Worm (Caenorhabditis elegans) whole organism, L2 larva: ENCODE results near the gene mrpl-35.

Source experiments
- C34F6.9 ChIP-seq: fragments of 150-350 bp; optimal IDR thresholded peaks from 2 replicates; lab custom pipeline; 2014; ENCODE audit warnings: missing biosample characterization, missing genetic modification characterization
- F13H6.1 ChIP-seq: sonication (generic microtip); optimal IDR thresholded peaks from 2 replicates; lab custom pipeline; 2016; ENCODE audit warnings: missing genetic modification characterization, missing compliant biosample characterization
- R02D3.7 ChIP-seq: fragments of 150-350 bp; optimal IDR thresholded peaks from 2 replicates; lab custom pipeline; 2014; ENCODE audit warnings: missing biosample characterization, missing genetic modification characterization
- Y55F3AM.14 ChIP-seq: fragments of 200-800 bp; sonication (Bioruptor generic); optimal IDR thresholded peaks from 2 replicates; lab custom pipeline; 2018; ENCODE audit warnings: mild to moderate bottlenecking, missing genetic modification characterization, missing compliant biosample characterization
- alr-1 ChIP-seq: fragments of 150-350 bp; optimal IDR thresholded peaks from 2 replicates; lab custom pipeline; 2014; ENCODE audit warnings: missing biosample characterization, missing genetic modification characterization
- aly-2 ChIP-seq: fragments of 150-350 bp; optimal IDR thresholded peaks from 2 replicates; lab custom pipeline; 2014; ENCODE audit warnings: missing biosample characterization, missing genetic modification characterization
- blmp-1 ChIP-seq: sonication (generic microtip); optimal IDR thresholded peaks from 2 replicates; lab custom pipeline; 2017; ENCODE audit warnings: missing genetic modification characterization, mild to moderate bottlenecking, missing compliant biosample characterization, antibody characterized with exemption, moderate library complexity; ENCODE audit not compliant: insufficient read depth
- ceh-16 ChIP-seq: fragments of 150-350 bp; optimal IDR thresholded peaks from 2 replicates; lab custom pipeline; 2014; ENCODE audit warnings: missing biosample characterization, missing genetic modification characterization
- ceh-82 ChIP-seq: fragments of 150-350 bp; optimal IDR thresholded peaks from 2 replicates; lab custom pipeline; 2014; ENCODE audit warnings: missing biosample characterization, missing genetic modification characterization
- crh-2 ChIP-seq: sonication (generic microtip); optimal IDR thresholded peaks from 2 replicates; lab custom pipeline; 2017; ENCODE audit warnings: missing biosample characterization, missing genetic modification characterization
- dmd-4 ChIP-seq: sonication (generic microtip); optimal IDR thresholded peaks from 2 replicates; lab custom pipeline; 2017; ENCODE audit warnings: missing biosample characterization, missing genetic modification characterization
- egl-27 ChIP-seq: sonication (generic microtip); optimal IDR thresholded peaks from 3 replicates; lab custom pipeline; 2017; ENCODE audit warnings: missing biosample characterization, missing genetic modification reagents, missing genetic modification characterization
- elt-1 ChIP-seq: fragments of 150-350 bp; optimal IDR thresholded peaks from 2 replicates; lab custom pipeline; 2014; ENCODE audit warnings: missing biosample characterization, missing genetic modification characterization
- elt-3 ChIP-seq: sonication (generic microtip); optimal IDR thresholded peaks from 2 replicates; lab custom pipeline; 2017; ENCODE audit warnings: missing biosample characterization, missing genetic modification characterization
- fos-1 ChIP-seq: fragments of 150-350 bp; optimal IDR thresholded peaks from 2 replicates; lab custom pipeline; 2014; ENCODE audit warnings: missing biosample characterization, missing genetic modification characterization
- gmeb-1 ChIP-seq: fragments of 150-350 bp; optimal IDR thresholded peaks from 2 replicates; lab custom pipeline; 2014; ENCODE audit warnings: missing biosample characterization, missing genetic modification characterization
- lin-11 ChIP-seq: fragments of 150-350 bp; sonication (generic microtip); optimal IDR thresholded peaks from 2 replicates; lab custom pipeline; 2014; ENCODE audit warnings: missing biosample characterization, missing genetic modification characterization, inconsistent platforms, mixed read lengths
- lin-13 ChIP-seq: fragments of 150-350 bp; optimal IDR thresholded peaks from 2 replicates; lab custom pipeline; 2014; ENCODE audit warnings: missing biosample characterization, missing genetic modification reagents, missing genetic modification characterization
- lin-39 ChIP-seq: fragments of 150-350 bp; optimal IDR thresholded peaks from 2 replicates; lab custom pipeline; 2014; ENCODE audit warnings: missing biosample characterization, missing genetic modification reagents, missing genetic modification characterization
- lsy-2 ChIP-seq, 2 experiments: fragments of 150-350 bp in 1 of 2; sonication (generic microtip) in 1 of 2; optimal IDR thresholded peaks; 2 replicates each; lab custom pipeline; 2014 to 2017; ENCODE audit warnings: missing biosample characterization in 2 of 2, missing genetic modification characterization in 2 of 2
- mab-5 ChIP-seq: fragments of 150-350 bp; optimal IDR thresholded peaks from 2 replicates; lab custom pipeline; 2014; ENCODE audit warnings: missing biosample characterization, missing genetic modification characterization
- mdl-1 ChIP-seq, 2 experiments: fragments of 150-350 bp in 1 of 2; sonication (generic microtip) in 1 of 2; optimal IDR thresholded peaks; 2 replicates each; lab custom pipeline; 2017; ENCODE audit warnings: missing biosample characterization in 2 of 2, missing genetic modification characterization in 2 of 2
- nhr-10 ChIP-seq: sonication (generic microtip); optimal IDR thresholded peaks from 2 replicates; lab custom pipeline; 2017; ENCODE audit warnings: missing biosample characterization, missing genetic modification characterization
- nhr-11 ChIP-seq: fragments of 150-350 bp; optimal IDR thresholded peaks from 2 replicates; lab custom pipeline; 2014; ENCODE audit warnings: missing biosample characterization, missing genetic modification characterization
- nhr-12 ChIP-seq: fragments of 150-350 bp; optimal IDR thresholded peaks from 2 replicates; lab custom pipeline; 2014; ENCODE audit warnings: missing biosample characterization, missing genetic modification characterization
- nhr-129 ChIP-seq: fragments of 150-350 bp; optimal IDR thresholded peaks from 2 replicates; lab custom pipeline; 2014; ENCODE audit warnings: missing biosample characterization, missing genetic modification characterization
- nhr-21 ChIP-seq: fragments of 150-350 bp; optimal IDR thresholded peaks from 2 replicates; lab custom pipeline; 2014; ENCODE audit warnings: missing biosample characterization, missing genetic modification characterization
- nhr-237 ChIP-seq: fragments of 150-350 bp; optimal IDR thresholded peaks from 2 replicates; lab custom pipeline; 2014; ENCODE audit warnings: missing biosample characterization, missing genetic modification characterization
- nhr-25 ChIP-seq: fragments of 150-350 bp; sonication (generic microtip); optimal IDR thresholded peaks from 3 replicates; lab custom pipeline; 2014; ENCODE audit warnings: missing biosample characterization, missing genetic modification characterization
- nhr-6 ChIP-seq: fragments of 150-350 bp; optimal IDR thresholded peaks from 2 replicates; lab custom pipeline; 2014; ENCODE audit warnings: missing biosample characterization, missing genetic modification characterization
- nhr-77 ChIP-seq: fragments of 150-350 bp; optimal IDR thresholded peaks from 2 replicates; lab custom pipeline; 2014; ENCODE audit warnings: missing biosample characterization, missing genetic modification characterization
- sem-4 ChIP-seq: fragments of 150-350 bp; optimal IDR thresholded peaks from 2 replicates; lab custom pipeline; 2014; ENCODE audit warnings: missing biosample characterization, missing genetic modification reagents, missing genetic modification characterization
- sma-3 ChIP-seq: sonication (generic microtip); optimal IDR thresholded peaks from 2 replicates; lab custom pipeline; 2016; ENCODE audit warnings: missing genetic modification reagents, missing genetic modification characterization, missing compliant biosample characterization
- sma-9 ChIP-seq, 2 experiments: fragments of 150-350 bp in 1 of 2; sonication (generic microtip) in 1 of 2; optimal IDR thresholded peaks; 2 replicates each; lab custom pipeline; 2014 to 2016; ENCODE audit warnings: missing genetic modification characterization in 2 of 2, mild to moderate bottlenecking in 1 of 2, missing biosample characterization in 1 of 2, missing compliant biosample characterization in 1 of 2, missing genetic modification reagents in 1 of 2, moderate library complexity in 1 of 2
- snpc-4 ChIP-seq: fragments of 150-350 bp; optimal IDR thresholded peaks from 2 replicates; lab custom pipeline; 2014; ENCODE audit warnings: missing biosample characterization, missing genetic modification characterization
- unc-39 ChIP-seq: fragments of 150-350 bp; optimal IDR thresholded peaks from 2 replicates; lab custom pipeline; 2014; ENCODE audit warnings: missing biosample characterization, missing genetic modification characterization
- unc-55 ChIP-seq: fragments of 150-350 bp; sonication (generic microtip); optimal IDR thresholded peaks from 3 replicates; lab custom pipeline; 2014; ENCODE audit warnings: missing biosample characterization, missing genetic modification reagents, missing genetic modification characterization
- zag-1 ChIP-seq: fragments of 150-350 bp; optimal IDR thresholded peaks from 2 replicates; lab custom pipeline; 2014; ENCODE audit warnings: missing biosample characterization, missing genetic modification characterization
- ztf-11 ChIP-seq: sonication (generic microtip); optimal IDR thresholded peaks from 2 replicates; lab custom pipeline; 2017; ENCODE audit warnings: missing biosample characterization, missing genetic modification characterization
- ztf-4 ChIP-seq: fragments of 150-350 bp; optimal IDR thresholded peaks from 2 replicates; lab custom pipeline; 2014; ENCODE audit warnings: missing biosample characterization, missing genetic modification characterization

mrpl-35 gene

DNA sequence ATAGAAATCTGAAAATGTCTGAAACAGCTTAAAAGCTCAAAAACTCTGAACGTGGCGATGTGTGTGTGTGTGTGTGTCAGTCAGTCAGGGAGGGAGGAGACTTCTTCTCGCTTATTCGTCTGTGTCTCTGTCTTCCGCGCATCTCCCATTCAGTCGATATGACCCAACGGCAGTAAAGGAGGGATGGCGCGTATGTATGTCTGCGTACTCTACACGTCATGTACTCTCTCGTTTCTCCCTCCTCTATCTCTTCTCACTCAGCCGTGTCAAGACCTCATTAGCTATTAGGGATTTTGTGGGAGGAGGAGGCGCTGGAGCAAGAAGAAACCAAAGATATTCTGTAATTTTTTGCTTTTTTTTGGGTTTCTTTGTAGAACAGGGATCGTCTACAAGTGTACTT is 22.0 kb downstream of the mrpl-35 start (continued):
- TF ChIP-seq Y55F3AM.14: no peak
- TF ChIP-seq lsy-2 (tag; optimal IDR thresholded peaks at IDR 0.05; lab: Kevin White, UChicago): peak; percentile 48 to 78

DNA sequence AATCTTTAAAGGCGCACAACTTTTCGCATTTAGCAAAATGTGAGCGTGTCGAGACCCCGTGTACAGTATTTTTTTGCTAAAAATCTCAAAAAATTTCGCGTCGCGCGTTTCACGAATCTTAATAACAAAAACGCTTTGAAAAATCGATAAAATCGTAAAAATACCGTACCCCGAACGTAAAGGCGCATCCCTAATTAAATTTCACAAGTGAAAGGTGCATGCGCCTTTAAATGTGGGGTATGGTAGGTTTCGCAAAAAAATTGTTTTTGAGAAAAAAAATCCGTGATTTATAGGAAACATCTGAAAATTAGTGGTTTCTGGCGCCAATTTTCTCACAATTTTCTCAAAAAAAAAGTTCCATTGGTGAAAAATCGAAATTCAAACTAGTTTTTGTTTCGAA is 24.1 kb downstream of the mrpl-35 start:
- no peak for TF ChIP-seq nhr-10
- no peak for TF ChIP-seq nhr-6 (tag; lab: Kevin White, UChicago)
- no peak for TF ChIP-seq zag-1
- TF ChIP-seq nhr-25 (tag; lab: Kevin White, UChicago): no peak
- TF ChIP-seq nhr-77 (tag; lab: Kevin White, UChicago): no peak
- TF ChIP-seq ztf-11 (tag; lab: Kevin White, UChicago): no peak
- no peak for TF ChIP-seq elt-3
- no peak for TF ChIP-seq ceh-82 (tag; lab: Kevin White, UChicago)
- no peak for TF ChIP-seq aly-2 (tag; lab: Kevin White, UChicago)
- no peak for TF ChIP-seq unc-39
- no peak for TF ChIP-seq lin-11 (tag; lab: Kevin White, UChicago)
- no peak for TF ChIP-seq mdl-1 (tag; optimal IDR thresholded peaks at IDR 0.05; lab: Kevin White, UChicago)
- no peak for TF ChIP-seq nhr-21 (tag; lab: Kevin White, UChicago)

- TF ChIP-seq F13H6.1 (no peak), ceh-82 (tag; lab: Kevin White, UChicago) (no peak)
- TF ChIP-seq, all 48 proteins: peak for 0
These were observed 27.4 kb downstream of the mrpl-35 start, which contains the start of gene cfap-20 for ce11 chrIII:3537401-3537800. cfap-20 (minus strand) TSS chrIII:3537501.

ce11 chrIII:3539499-3539898 is 29.5 kb downstream of the mrpl-35 start:
- TF ChIP-seq nhr-11 (tag; lab: Kevin White, UChicago) (no peak), fos-1 (tag; lab: Kevin White, UChicago) (no peak), sma-9 (GFP tag; optimal IDR thresholded peaks at IDR 0.05; lab: Kevin White, UChicago) (no peak), sma-9 (tag; optimal IDR thresholded peaks at IDR 0.05; lab: Kevin White, UChicago) (no peak), mdl-1 (tag; optimal IDR thresholded peaks at IDR 0.05; lab: Kevin White, UChicago) (no peak), R02D3.7 (tag; lab: Kevin White, UChicago) (no peak), elt-3 (no peak), sma-3 (GFP tag; lab: Kevin White, UChicago) (no peak), alr-1 (tag; lab: Kevin White, UChicago) (no peak), lsy-2 (tag; optimal IDR thresholded peaks at IDR 0.05; lab: Kevin White, UChicago) (no peak), unc-55 (GFP tag; lab: Kevin White, UChicago) (no peak), egl-27 (tag; lab: Kevin White, UChicago) (no peak), ceh-16 (tag; lab: Kevin White, UChicago) (no peak), dmd-4 (no peak), ztf-11 (tag; lab: Kevin White, UChicago) (no peak), nhr-77 (tag; lab: Kevin White, UChicago) (no peak), snpc-4 (tag; lab: Kevin White, UChicago) (no peak), elt-1 (tag; lab: Kevin White, UChicago) (no peak), gmeb-1 (no peak), nhr-12 (no peak), nhr-6 (tag; lab: Kevin White, UChicago) (no peak)

ce11 chrIII:3540424-3540823 is 30.4 kb downstream of the mrpl-35 start:
- TF ChIP-seq unc-55 (GFP tag; lab: Kevin White, UChicago) (peak; percentile 83), nhr-11 (tag; lab: Kevin White, UChicago) (no peak), dmd-4 (no peak), egl-27 (tag; lab: Kevin White, UChicago) (no peak), fos-1 (tag; lab: Kevin White, UChicago) (peak; percentile 47), lin-39 (tag; lab: Kevin White, UChicago) (no peak), elt-3 (no peak), nhr-21 (tag; lab: Kevin White, UChicago) (peak; percentile 17), nhr-237 (tag; lab: Kevin White, UChicago) (no peak), blmp-1 (no peak), alr-1 (tag; lab: Kevin White, UChicago) (no peak), sma-3 (GFP tag; lab: Kevin White, UChicago) (peak; percentile 78), gmeb-1 (peak; percentile 55), sem-4 (tag; lab: Kevin White, UChicago) (no peak), C34F6.9 (tag; lab: Kevin White, UChicago) (peak; percentile 84), F13H6.1 (peak; percentile 8), nhr-129 (peak; percentile 23), crh-2 (tag; lab: Kevin White, UChicago) (peak; percentile 37), lin-13 (GFP tag; lab: Kevin White, UChicago) (peak; percentile 68), sma-9 (GFP tag; optimal IDR thresholded peaks at IDR 0.05; lab: Kevin White, UChicago) (peak; percentile 34), sma-9 (tag; optimal IDR thresholded peaks at IDR 0.05; lab: Kevin White, UChicago) (no peak), ztf-4 (tag; lab: Kevin White, UChicago) (no peak), snpc-4 (tag; lab: Kevin White, UChicago) (no peak), mab-5 (tag; lab: Kevin White, UChicago) (no peak), lsy-2 (tag; optimal IDR thresholded peaks at IDR 0.05; lab: Kevin White, UChicago) (peak; percentile 14 to 77), nhr-77 (tag; lab: Kevin White, UChicago) (no peak)
